Worm (Caenorhabditis elegans): ENCODE results near the gene clec-70.

ce11 chrIV:3917405-3917804 is 15.1 kb upstream of the clec-70 start, which contains the start of gene F56D6.14:
- TF ChIP-seq ces-1 (GFP tag; optimal IDR thresholded peaks at IDR 0.05), result no peak
- no peak for TF ChIP-seq nhr-12 (tag; optimal IDR thresholded peaks at IDR 0.05)
- TF ChIP-seq snpc-4 (tag; optimal IDR thresholded peaks at IDR 0.05), result no peak
- TF ChIP-seq lin-13 (tag; optimal IDR thresholded peaks at IDR 0.05), result no peak
- TF ChIP-seq elt-1 (tag; optimal IDR thresholded peaks at IDR 0.05; ENCODE audit: borderline replicate concordance, insufficient read depth), result no peak
- no peak for TF ChIP-seq ztf-11 (tag; optimal IDR thresholded peaks at IDR 0.05)
- no peak for TF ChIP-seq nhr-76 (tag; optimal IDR thresholded peaks at IDR 0.05)
- TF ChIP-seq unc-39 (tag; optimal IDR thresholded peaks at IDR 0.05), result no peak

Measured in whole organism, mixed stage, embryonic.